Worm (Caenorhabditis elegans): ENCODE measurements around the gene F16G10.5.

DNA sequence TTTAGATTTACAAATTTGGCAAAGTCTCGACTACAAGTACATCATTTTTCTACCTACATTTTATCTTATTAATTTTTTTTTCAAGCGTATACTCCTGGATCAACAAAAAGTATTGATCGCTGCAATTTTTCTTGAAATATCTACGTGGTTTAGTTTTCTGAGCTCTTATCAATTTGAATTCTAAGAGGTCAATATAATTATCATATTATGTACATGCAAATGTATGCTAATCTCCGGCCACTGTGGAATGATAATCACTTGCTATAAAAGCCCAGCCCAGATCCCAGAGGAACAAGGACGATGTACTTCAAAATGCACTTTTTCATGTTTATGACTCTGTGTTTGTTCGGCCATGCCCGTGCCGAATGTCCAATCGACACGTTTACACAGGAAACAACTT, 10.3 kb upstream of the F16G10.5 start, which contains the start of gene F43C11.1:
- no peak for TF ChIP-seq hlh-30 (tag; optimal IDR thresholded peaks at IDR 0.05; ENCODE audit: insufficient read depth)
- TF ChIP-seq ceh-45 (GFP tag; IDR thresholded peaks at IDR 0.05): no peak
- no peak for TF ChIP-seq ahr-1 (tag; optimal IDR thresholded peaks at IDR 0.05)
- no peak for TF ChIP-seq Y22D7AL.16 (tag; optimal IDR thresholded peaks at IDR 0.05)
- no peak for TF ChIP-seq elt-4 (tag; optimal IDR thresholded peaks at IDR 0.05)
